Fruit fly (Drosophila melanogaster): ENCODE measurements around the gene PK2-R1.
A peak's percentile ranks its signal among the peaks of the same experiment; 100 is the strongest.

Gene PK2-R1

dm6 chr3R:13381744-13382435 is 43.8 kb downstream of the PK2-R1 start, which contains the start of the genes mRpS21 and Droj2 (continued):
- no peak for TF ChIP-seq gcm (GFP tag; optimal IDR thresholded peaks at IDR 0.05)
- no peak for TF ChIP-seq Awh (GFP tag; IDR thresholded peaks at IDR 0.05)
- no peak for TF ChIP-seq cg (GFP tag; optimal IDR thresholded peaks at IDR 0.05)
- peak; percentile 39 for TF ChIP-seq scrt (GFP tag; optimal IDR thresholded peaks at IDR 0.05)
- TF ChIP-seq abd-A (tag; optimal IDR thresholded peaks at IDR 0.05): no peak
- TF ChIP-seq CG8944 (GFP tag; optimal IDR thresholded peaks at IDR 0.05): peak; percentile 36
- peak; percentile 43; the same call in 1 of the 2 replicates for TF ChIP-seq CG14014 (GFP tag; IDR thresholded peaks at IDR 0.05)
- TF ChIP-seq CG10959 (GFP tag; IDR thresholded peaks at IDR 0.05): no peak
- peak; percentile 26; the same call in 1 of the 3 replicates for TF ChIP-seq otp (GFP tag; IDR thresholded peaks at IDR 0.05)
- TF ChIP-seq lola (GFP tag; optimal IDR thresholded peaks at IDR 0.05): peak in 1 of 3 experiments; percentile 58
- TF ChIP-seq PHDP (tag; optimal IDR thresholded peaks at IDR 0.05): peak; percentile 67
- TF ChIP-seq CG15696 (tag; optimal IDR thresholded peaks at IDR 0.05): peak; percentile 57
- peak; percentile 65 for TF ChIP-seq Dek (tag; optimal IDR thresholded peaks at IDR 0.05)
- peak; percentile 71 for TF ChIP-seq Lhr (GFP tag; optimal IDR thresholded peaks at IDR 0.05)
- peak; percentile 20 for TF ChIP-seq D19A (tag; optimal IDR thresholded peaks at IDR 0.05)
- peak; percentile 43 for TF ChIP-seq CG4617 (GFP tag; optimal IDR thresholded peaks at IDR 0.05; ENCODE audit: borderline replicate concordance)
- TF ChIP-seq esg (GFP tag; conservative IDR thresholded peaks at IDR 0.05): peak; percentile 23; the same call in 1 of the 2 replicates
- peak; percentile 11; the same call in 1 of the 2 replicates for TF ChIP-seq CG10366 (GFP tag; IDR thresholded peaks at IDR 0.05)
- TF ChIP-seq CG11093 (GFP tag; IDR thresholded peaks at IDR 0.05): no peak
- no peak for TF ChIP-seq Nf-YA (GFP tag; IDR thresholded peaks at IDR 0.05)
- peak; percentile 0 for TF ChIP-seq wek (GFP tag; optimal IDR thresholded peaks at IDR 0.05)
- TF ChIP-seq pho (GFP tag; optimal IDR thresholded peaks at IDR 0.05): peak; percentile 66
- TF ChIP-seq CG17186 (GFP tag; optimal IDR thresholded peaks at IDR 0.05): no peak
- peak; percentile 30; the same call in 2 of the 3 replicates for TF ChIP-seq CG6791 (GFP tag; IDR thresholded peaks at IDR 0.05; ENCODE audit: partially characterized antibody)
- TF ChIP-seq CG33213 (GFP tag; optimal IDR thresholded peaks at IDR 0.05): peak; percentile 28
- peak; percentile 61 for TF ChIP-seq Xbp1 (GFP tag; optimal IDR thresholded peaks at IDR 0.05)
- peak; percentile 48 for TF ChIP-seq CG18262 (tag; optimal IDR thresholded peaks at IDR 0.05)
- TF ChIP-seq danr (GFP tag; IDR thresholded peaks at IDR 0.05): no peak
- TF ChIP-seq CG15601 (tag; optimal IDR thresholded peaks at IDR 0.05): peak; percentile 70
- peak; percentile 47; the same call in 1 of the 2 replicates for TF ChIP-seq al (GFP tag; IDR thresholded peaks at IDR 0.05)
- TF ChIP-seq Drgx (GFP tag; IDR thresholded peaks at IDR 0.05): no peak
- TF ChIP-seq bab2 (GFP tag; optimal IDR thresholded peaks at IDR 0.05): no peak
- peak; percentile 29 for TF ChIP-seq Meics (GFP tag; optimal IDR thresholded peaks at IDR 0.05)
- TF ChIP-seq NK7.1 (GFP tag; optimal IDR thresholded peaks at IDR 0.05): peak; percentile 6
- no peak for TF ChIP-seq CG6854 (GFP tag; optimal IDR thresholded peaks at IDR 0.05)
- TF ChIP-seq CG9609 (GFP tag; optimal IDR thresholded peaks at IDR 0.05): peak; percentile 12
- peak; percentile 2 for TF ChIP-seq CG7786 (GFP tag; optimal IDR thresholded peaks at IDR 0.05)
- TF ChIP-seq CG9215 (GFP tag; IDR thresholded peaks at IDR 0.05): no peak; the same call in 1 of the 2 replicates
- TF ChIP-seq corto (GFP tag; optimal IDR thresholded peaks at IDR 0.05): no peak
- peak; percentile 88 for TF ChIP-seq MBD-R2 (GFP tag; IDR thresholded peaks at IDR 0.05)
- peak; percentile 89 for TF ChIP-seq pzg (GFP tag; optimal IDR thresholded peaks at IDR 0.05)
- TF ChIP-seq CG1792 (GFP tag; optimal IDR thresholded peaks at IDR 0.05): no peak
- TF ChIP-seq sr (GFP tag; IDR thresholded peaks at IDR 0.05): 0 out of 3 replicates have a peak, but pooled peaks have one; percentile 19
- TF ChIP-seq CG34422 (GFP tag; IDR thresholded peaks at IDR 0.05): peak; percentile 65; the same call in 2 of the 3 replicates
- TF ChIP-seq CG12104 (GFP tag; optimal IDR thresholded peaks at IDR 0.05): peak; percentile 1
- TF ChIP-seq HLH3B (GFP tag; IDR thresholded peaks at IDR 0.05): peak; percentile 21; the same call in 1 of the 2 replicates
- peak; percentile 86 for TF ChIP-seq Sin3A (optimal IDR thresholded peaks at IDR 0.05)
- TF ChIP-seq wor (GFP tag; IDR thresholded peaks at IDR 0.05): no peak
- 0 out of 3 replicates have a peak, but pooled peaks have one; percentile 32 for TF ChIP-seq CG11456 (GFP tag; IDR thresholded peaks at IDR 0.05)

Data from whole organism, embryonic.